Fruit fly (Drosophila melanogaster) whole organism: ENCODE measurements around the gene Tim17a1.

Experiments
- CG8478 ChIP-seq: fragments of >200 bp; optimal IDR thresholded peaks from 2 replicates; lab custom pipeline; 2018; ENCODE audit warnings: inconsistent platforms
- Dll ChIP-seq: fragments of >200 bp; optimal IDR thresholded peaks from 2 replicates; lab custom pipeline; 2017
- EcR ChIP-seq, 2 experiments: fragments of >200 bp; optimal IDR thresholded peaks; 2 replicates each; lab custom pipeline; 2017; ENCODE audit warnings: missing biosample characterization in 2 of 2, missing genetic modification characterization in 2 of 2, missing genetic modification reagents in 2 of 2
- pan ChIP-seq: fragments of >200 bp; optimal IDR thresholded peaks from 2 replicates; lab custom pipeline; 2017
- psq ChIP-seq: fragments of >200 bp; optimal IDR thresholded peaks from 2 replicates; lab custom pipeline; 2017
- usp ChIP-seq: fragments of >200 bp; optimal IDR thresholded peaks from 2 replicates; lab custom pipeline; 2017; ENCODE audit warnings: missing biosample characterization, missing genetic modification characterization, mixed read lengths

The Tim17a1 gene

dm6 chr3R:12398054-12398453, 33.6 kb upstream of the Tim17a1 start:
- TF ChIP-seq pan (no peak), Dll (lab: Kevin White, UChicago) (no peak), psq (no peak), usp (GFP tag; lab: Kevin White, UChicago) (no peak), CG8478 (no peak), EcR (GFP tag; optimal IDR thresholded peaks at IDR 0.05; lab: Kevin White, UChicago) (no peak)

dm6 chr3R:12395880-12396279, 31.4 kb upstream of the Tim17a1 start, which contains the start of the genes CG10096 and CG10097:
Gene CG10096, minus strand, starts transcription at chr3R:12395980.
Gene CG10097, minus strand, starts transcription at chr3R:12395980.
- no peak for TF ChIP-seq usp (GFP tag; lab: Kevin White, UChicago)
- no peak for TF ChIP-seq EcR (GFP tag; optimal IDR thresholded peaks at IDR 0.05; lab: Kevin White, UChicago)
- no peak for TF ChIP-seq CG8478
- TF ChIP-seq psq, result no peak
- TF ChIP-seq pan, result no peak
- no peak for TF ChIP-seq Dll (lab: Kevin White, UChicago)

- no peak for TF ChIP-seq CG8478
- no peak for TF ChIP-seq Dll (lab: Kevin White, UChicago)
- TF ChIP-seq usp (GFP tag; lab: Kevin White, UChicago), result no peak
- no peak for TF ChIP-seq EcR (GFP tag; optimal IDR thresholded peaks at IDR 0.05; lab: Kevin White, UChicago)
- no peak for TF ChIP-seq pan
- no peak for TF ChIP-seq psq
Observed at dm6 chr3R:12386965-12387364, 22.5 kb upstream of the Tim17a1 start, which contains the start of gene CG33098. Gene CG33098, plus strand, starts transcription at chr3R:12387188.

dm6 chr3R:12385949-12386348, 21.5 kb upstream of the Tim17a1 start, which contains the start of gene Sol1:
Gene Sol1, plus strand, starts transcription at chr3R:12386249.
- no peak for TF ChIP-seq Dll (lab: Kevin White, UChicago)
- TF ChIP-seq psq, result no peak
- no peak for TF ChIP-seq EcR (GFP tag; optimal IDR thresholded peaks at IDR 0.05; lab: Kevin White, UChicago)
- no peak for TF ChIP-seq usp (GFP tag; lab: Kevin White, UChicago)
- no peak for TF ChIP-seq CG8478
- TF ChIP-seq pan, result no peak

DNA sequence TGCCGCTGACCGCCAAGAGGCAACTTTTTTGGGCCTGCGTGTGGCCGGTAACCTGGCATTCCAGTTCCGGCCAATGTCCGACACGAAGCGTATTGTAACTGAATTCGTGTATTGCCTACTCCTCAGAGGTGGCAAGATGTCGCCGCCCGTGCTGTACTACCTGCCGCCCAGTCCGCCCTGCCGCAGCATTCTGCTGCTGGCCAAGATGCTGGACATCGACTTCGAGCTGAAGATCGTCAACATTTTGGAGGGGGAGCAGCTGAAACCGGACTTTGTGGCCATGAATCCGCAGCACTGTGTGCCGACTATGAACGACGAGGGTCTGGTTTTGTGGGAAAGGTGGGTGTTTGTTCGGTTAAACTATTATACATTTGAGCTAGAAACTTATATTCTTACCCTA, 19.8 kb upstream of the Tim17a1 start:
- TF ChIP-seq CG8478 (no peak), pan (no peak), usp (GFP tag; lab: Kevin White, UChicago) (no peak), psq (no peak), Dll (lab: Kevin White, UChicago) (no peak), EcR (GFP tag; optimal IDR thresholded peaks at IDR 0.05; lab: Kevin White, UChicago) (no peak)

DNA sequence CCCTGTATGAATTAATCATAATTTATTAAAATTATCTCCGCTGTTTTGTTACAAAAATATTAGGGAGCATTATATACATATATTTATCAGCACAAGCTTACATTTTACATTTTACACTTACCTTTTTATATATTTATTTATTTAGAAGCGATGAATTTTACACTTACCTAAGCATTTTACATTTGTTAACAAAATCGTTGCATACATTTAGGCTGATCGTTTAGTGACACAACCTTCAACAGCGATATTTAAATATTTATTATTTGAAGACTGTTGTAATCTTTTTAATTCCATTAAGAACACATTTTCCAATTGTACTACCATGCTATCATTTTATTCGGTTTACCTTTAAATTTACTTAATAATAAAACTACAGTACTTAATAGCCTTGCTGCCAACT, 19.3 kb upstream of the Tim17a1 start:
- no peak for TF ChIP-seq psq
- TF ChIP-seq Dll (lab: Kevin White, UChicago), result no peak
- no peak for TF ChIP-seq usp (GFP tag; lab: Kevin White, UChicago)
- TF ChIP-seq pan, result no peak

DNA sequence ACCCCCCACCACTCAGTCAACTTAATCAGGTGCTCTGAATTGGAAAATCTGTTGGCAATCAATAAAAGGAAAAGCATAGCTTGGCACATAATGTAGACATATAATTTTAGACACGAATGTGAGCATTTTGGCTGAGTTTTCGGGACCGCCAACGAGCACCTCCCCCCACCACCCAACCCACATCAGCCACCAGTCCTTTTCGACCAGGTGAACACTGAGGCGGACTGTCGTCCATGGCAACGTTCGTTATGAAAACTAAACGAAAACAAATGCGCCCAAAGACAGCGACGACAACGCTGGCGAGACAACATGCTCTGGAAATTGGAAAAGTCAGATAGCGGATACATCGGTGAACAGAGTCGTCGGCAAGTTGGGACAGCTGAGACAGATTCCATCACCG, 18.6 kb upstream of the Tim17a1 start, which contains the start of gene GstD11:
TSS of gene GstD11 (plus strand) at position 301 of the 400 bp plus-strand sequence.
- no peak for TF ChIP-seq Dll (lab: Kevin White, UChicago)
- no peak for TF ChIP-seq EcR (GFP tag; optimal IDR thresholded peaks at IDR 0.05; lab: Kevin White, UChicago)
- no peak for TF ChIP-seq psq
- TF ChIP-seq CG8478, result no peak
- TF ChIP-seq usp (GFP tag; lab: Kevin White, UChicago), result no peak

DNA sequence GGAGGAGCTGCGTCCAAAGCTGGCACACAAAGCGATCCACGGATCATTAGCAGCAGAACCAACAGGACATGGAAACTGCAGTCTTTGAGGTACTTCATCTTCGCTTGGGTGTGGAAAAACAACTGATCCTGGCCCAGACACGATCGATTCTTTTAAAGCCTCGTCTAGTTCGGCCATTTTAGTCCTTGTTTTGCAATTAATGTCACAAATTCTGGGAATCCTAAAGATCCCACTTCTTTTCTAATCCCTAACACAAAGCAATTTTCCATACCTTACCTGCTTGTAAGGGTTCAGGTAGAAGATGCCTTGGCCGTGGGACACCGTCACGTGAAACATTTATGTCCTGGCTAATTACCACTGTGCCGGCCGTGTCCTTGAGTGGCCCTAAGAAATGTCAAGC, 18.1 kb upstream of the Tim17a1 start, which contains the start of gene CG10035:
TSS of gene CG10035 (minus strand) at position 129 of the 400 bp plus-strand sequence.
- TF ChIP-seq Dll (lab: Kevin White, UChicago), result no peak
- no peak for TF ChIP-seq CG8478
- no peak for TF ChIP-seq pan
- TF ChIP-seq psq, result no peak
- TF ChIP-seq EcR (GFP tag; optimal IDR thresholded peaks at IDR 0.05; lab: Kevin White, UChicago), result no peak
- TF ChIP-seq usp (GFP tag; lab: Kevin White, UChicago), result no peak

dm6 chr3R:12381130-12381700, 16.7 kb upstream of the Tim17a1 start:
- TF ChIP-seq psq (no peak), CG8478 (no peak), Dll (lab: Kevin White, UChicago) (no peak), pan (no peak), EcR (GFP tag; optimal IDR thresholded peaks at IDR 0.05; lab: Kevin White, UChicago) (peak in 1 of 2 experiments; percentile 95), usp (GFP tag; lab: Kevin White, UChicago) (no peak)

dm6 chr3R:12379708-12380107, 15.2 kb upstream of the Tim17a1 start, which contains the start of gene GstD8:
Gene GstD8, plus strand, starts transcription at chr3R:12380008.
- TF ChIP-seq usp (GFP tag; lab: Kevin White, UChicago), result no peak
- TF ChIP-seq EcR (GFP tag; optimal IDR thresholded peaks at IDR 0.05; lab: Kevin White, UChicago), result no peak
- no peak for TF ChIP-seq psq
- no peak for TF ChIP-seq pan
- TF ChIP-seq Dll (lab: Kevin White, UChicago), result no peak
- no peak for TF ChIP-seq CG8478

dm6 chr3R:12379249-12379648, 14.8 kb upstream of the Tim17a1 start:
- TF ChIP-seq EcR (GFP tag; optimal IDR thresholded peaks at IDR 0.05; lab: Kevin White, UChicago), result no peak
- no peak for TF ChIP-seq Dll (lab: Kevin White, UChicago)
- no peak for TF ChIP-seq pan
- no peak for TF ChIP-seq psq
- TF ChIP-seq CG8478, result no peak
- TF ChIP-seq usp (GFP tag; lab: Kevin White, UChicago), result no peak

DNA sequence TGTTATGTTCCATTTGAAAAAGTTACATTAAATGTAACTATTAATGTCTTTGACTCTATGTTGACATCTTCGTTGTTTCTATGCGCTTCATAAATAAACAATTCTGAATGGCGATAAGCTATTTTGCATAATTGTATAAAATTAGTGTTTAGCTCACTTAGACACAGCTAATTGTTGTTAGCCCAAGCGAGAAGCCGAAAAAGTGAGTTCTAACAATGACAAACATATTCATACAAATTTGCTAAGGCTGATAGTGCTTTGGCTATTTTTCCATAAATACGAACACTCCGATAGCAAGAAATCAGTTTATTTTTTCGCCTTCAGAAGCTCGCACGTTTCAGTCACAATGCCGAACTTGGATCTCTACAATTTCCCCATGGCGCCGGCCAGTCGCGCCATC, 13.7 kb upstream of the Tim17a1 start, which contains the start of gene GstD7:
TSS of gene GstD7 (plus strand) at position 301 of the 400 bp plus-strand sequence.
- TF ChIP-seq usp (GFP tag; lab: Kevin White, UChicago) (no peak), EcR (GFP tag; optimal IDR thresholded peaks at IDR 0.05; lab: Kevin White, UChicago) (no peak), CG8478 (no peak), pan (no peak), Dll (lab: Kevin White, UChicago) (no peak), psq (no peak)

DNA sequence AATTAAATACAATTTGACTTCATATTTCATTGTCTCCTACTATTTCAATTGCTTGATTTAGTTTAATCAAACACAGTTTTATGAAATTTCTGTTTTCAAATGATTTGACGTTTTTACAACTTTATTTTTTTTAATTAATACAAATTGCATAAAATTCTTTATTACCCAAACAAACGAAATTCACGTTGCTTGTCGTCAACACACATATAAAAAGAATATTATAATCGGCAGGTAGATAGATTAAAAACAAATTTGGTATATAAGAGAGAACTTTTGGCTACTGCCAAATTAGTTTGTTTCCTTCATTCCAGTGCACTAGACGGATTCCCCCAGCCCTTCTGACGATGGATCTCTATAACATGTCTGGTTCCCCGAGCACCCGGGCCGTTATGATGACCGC, 12.3 kb upstream of the Tim17a1 start, which contains the start of gene GstD6:
TSS of gene GstD6 (plus strand) at position 301 of the 400 bp plus-strand sequence.
- TF ChIP-seq Dll (lab: Kevin White, UChicago) (no peak), usp (GFP tag; lab: Kevin White, UChicago) (no peak), psq (no peak), EcR (GFP tag; optimal IDR thresholded peaks at IDR 0.05; lab: Kevin White, UChicago) (no peak), CG8478 (no peak), pan (no peak)
